Fruit fly (Drosophila melanogaster) whole organism, embryonic: ENCODE measurements around the gene CG8460.

Experiments used
- ATbp ChIP-seq: fragments of 200-800 bp; sonication (Bioruptor generic); optimal IDR thresholded peaks from 2 replicates; lab custom pipeline; 2017; ENCODE audit warnings: missing biosample characterization, mild to moderate bottlenecking, missing genetic modification characterization, missing genetic modification reagents
- B-H2 ChIP-seq: fragments of 200-800 bp; sonication (Bioruptor generic); optimal IDR thresholded peaks from 2 replicates; lab custom pipeline; 2018; ENCODE audit warnings: missing biosample characterization, mild to moderate bottlenecking, missing genetic modification characterization
- CG11695 ChIP-seq: fragments of 200-800 bp; sonication (Bioruptor generic); IDR thresholded peaks from 3 replicates; pipeline ENCODE4 v1.3.6; 2022; ENCODE audit warnings: missing biosample characterization, missing genetic modification characterization
- CG14860 ChIP-seq: fragments of 200-800 bp; sonication (Bioruptor generic); IDR thresholded peaks from 3 replicates; pipeline ENCODE4 v1.3.6; 2022; ENCODE audit warnings: missing biosample characterization, missing genetic modification characterization; ENCODE audit not compliant: partially characterized antibody
- CG15011 ChIP-seq: fragments of 200-800 bp; sonication (Bioruptor generic); optimal IDR thresholded peaks from 3 replicates; lab custom pipeline; 2018; ENCODE audit warnings: missing biosample characterization, mild to moderate bottlenecking, missing genetic modification characterization
- CG1603 ChIP-seq: fragments of 200-800 bp; sonication (Bioruptor generic); optimal IDR thresholded peaks from 2 replicates; lab custom pipeline; 2019; ENCODE audit warnings: missing biosample characterization, mild to moderate bottlenecking, missing genetic modification characterization, moderate library complexity
- CG17186 ChIP-seq: fragments of 200-800 bp; sonication (Bioruptor generic); optimal IDR thresholded peaks from 3 replicates; lab custom pipeline; 2017; ENCODE audit warnings: missing biosample characterization, missing genetic modification reagents, missing genetic modification characterization
- CG1832 ChIP-seq: fragments of 200-800 bp; sonication (Bioruptor generic); optimal IDR thresholded peaks from 2 replicates; lab custom pipeline; 2017; ENCODE audit warnings: missing biosample characterization, mild to moderate bottlenecking, missing genetic modification characterization, inconsistent platforms
- CG2199 ChIP-seq: fragments of 200-800 bp; sonication (Bioruptor generic); IDR thresholded peaks from 3 replicates; pipeline ENCODE4 v1.3.6; 2022; ENCODE audit warnings: missing biosample characterization, missing genetic modification characterization
- CG30403 ChIP-seq: fragments of 200-800 bp; sonication (Bioruptor generic); optimal IDR thresholded peaks from 3 replicates; lab custom pipeline; 2016; ENCODE audit warnings: missing biosample characterization, missing genetic modification characterization
- CG3065 ChIP-seq: fragments of 200-800 bp; sonication (Bioruptor generic); optimal IDR thresholded peaks from 2 replicates; lab custom pipeline; 2016; ENCODE audit warnings: missing biosample characterization, missing genetic modification characterization
- CG31365 ChIP-seq: fragments of 200-800 bp; sonication (Bioruptor generic); optimal IDR thresholded peaks from 2 replicates; lab custom pipeline; 2018; ENCODE audit warnings: missing biosample characterization, mild to moderate bottlenecking, missing genetic modification characterization
- CG4328 ChIP-seq: fragments of 200-800 bp; sonication (Bioruptor generic); optimal IDR thresholded peaks from 3 replicates; lab custom pipeline; 2017; ENCODE audit warnings: missing biosample characterization, missing genetic modification reagents, missing genetic modification characterization
- CG4854 ChIP-seq: fragments of 200-800 bp; sonication (Bioruptor generic); optimal IDR thresholded peaks from 2 replicates; lab custom pipeline; 2016; ENCODE audit warnings: missing biosample characterization, missing genetic modification characterization, inconsistent platforms
- CG6813 ChIP-seq: fragments of 200-800 bp; sonication (Bioruptor generic); optimal IDR thresholded peaks from 2 replicates; lab custom pipeline; 2017; ENCODE audit warnings: missing biosample characterization, missing genetic modification characterization, mild to moderate bottlenecking, moderate library complexity, missing genetic modification reagents
- Camta ChIP-seq: fragments of 200-800 bp; sonication (Bioruptor generic); optimal IDR thresholded peaks from 2 replicates; lab custom pipeline; 2016; ENCODE audit warnings: missing biosample characterization, missing genetic modification characterization
- Dip2 ChIP-seq: fragments of 200-800 bp; sonication (Bioruptor generic); IDR thresholded peaks from 2 replicates; pipeline ENCODE4 v1.3.6; 2022; ENCODE audit warnings: missing biosample characterization, missing genetic modification characterization
- Gsc ChIP-seq: fragments of 200-800 bp; sonication (Bioruptor generic); IDR thresholded peaks from 2 replicates; pipeline ENCODE4 v1.3.6; 2022; ENCODE audit warnings: missing biosample characterization, missing genetic modification characterization
- HLH4C ChIP-seq: fragments of 200-800 bp; sonication (Bioruptor generic); IDR thresholded peaks from 3 replicates; pipeline ENCODE4 v1.3.6; 2022; ENCODE audit warnings: missing biosample characterization, missing genetic modification characterization; ENCODE audit not compliant: partially characterized antibody
- HmgD ChIP-seq: fragments of 200-800 bp; sonication (Bioruptor generic); optimal IDR thresholded peaks from 3 replicates; lab custom pipeline; 2016; ENCODE audit warnings: missing biosample characterization, missing genetic modification characterization
- HmgZ ChIP-seq: fragments of 200-800 bp; sonication (Bioruptor generic); optimal IDR thresholded peaks from 2 replicates; lab custom pipeline; 2018; ENCODE audit warnings: missing biosample characterization, mild to moderate bottlenecking, missing genetic modification characterization
- Myb ChIP-seq: fragments of 200-800 bp; sonication (Bioruptor generic); optimal IDR thresholded peaks from 2 replicates; lab custom pipeline; 2016; ENCODE audit warnings: missing biosample characterization, missing genetic modification characterization
- NFAT ChIP-seq: fragments of 200-800 bp; sonication (Bioruptor generic); IDR thresholded peaks from 2 replicates; pipeline ENCODE4 v1.3.6; 2022; ENCODE audit warnings: missing biosample characterization, missing genetic modification characterization
- Sox100B ChIP-seq: fragments of 200-800 bp; sonication (Bioruptor generic); optimal IDR thresholded peaks from 3 replicates; lab custom pipeline; 2018; ENCODE audit warnings: missing biosample characterization, mild to moderate bottlenecking, missing genetic modification characterization
- al ChIP-seq: fragments of 200-800 bp; sonication (Bioruptor generic); IDR thresholded peaks from 2 replicates; pipeline ENCODE4 v1.3.6; 2022; ENCODE audit warnings: missing biosample characterization, missing genetic modification characterization
- btn ChIP-seq: fragments of 200-800 bp; sonication (Bioruptor generic); optimal IDR thresholded peaks from 2 replicates; lab custom pipeline; 2016; ENCODE audit warnings: missing biosample characterization, missing genetic modification characterization
- cas ChIP-seq: fragments of 200-800 bp; sonication (Bioruptor generic); IDR thresholded peaks from 2 replicates; pipeline ENCODE4 v1.3.6; 2022; ENCODE audit warnings: missing biosample characterization, missing genetic modification characterization
- crc ChIP-seq: fragments of 200-800 bp; sonication (Bioruptor generic); optimal IDR thresholded peaks from 2 replicates; lab custom pipeline; 2016; ENCODE audit warnings: missing biosample characterization, missing genetic modification characterization
- dmrt99B ChIP-seq: fragments of 200-800 bp; sonication (Bioruptor generic); optimal IDR thresholded peaks from 2 replicates; lab custom pipeline; 2018; ENCODE audit warnings: missing biosample characterization, mild to moderate bottlenecking, missing genetic modification characterization, moderate library complexity
- dpn ChIP-seq, 2 experiments: fragments of 200-800 bp; sonication (Bioruptor generic); optimal IDR thresholded peaks; 3 replicates each; lab custom pipeline; 2016; ENCODE audit warnings: missing biosample characterization in 2 of 2, missing genetic modification characterization in 2 of 2
- dysf ChIP-seq: fragments of 200-800 bp; sonication (Bioruptor generic); IDR thresholded peaks from 3 replicates; pipeline ENCODE4 v1.3.6; 2022; ENCODE audit warnings: missing biosample characterization, missing genetic modification characterization
- fd96Cb ChIP-seq: fragments of 200-800 bp; sonication (Bioruptor generic); optimal IDR thresholded peaks from 2 replicates; lab custom pipeline; 2018; ENCODE audit warnings: missing biosample characterization, mild to moderate bottlenecking, missing genetic modification characterization, moderate library complexity
- fu2 ChIP-seq: fragments of 200-800 bp; sonication (Bioruptor generic); optimal IDR thresholded peaks from 2 replicates; lab custom pipeline; 2016; ENCODE audit warnings: missing biosample characterization, missing genetic modification characterization
- gce ChIP-seq: fragments of 200-800 bp; sonication (Bioruptor generic); IDR thresholded peaks from 3 replicates; pipeline ENCODE4 v1.3.6; 2022; ENCODE audit warnings: missing biosample characterization, missing genetic modification characterization
- gro ChIP-seq: fragments of 200-800 bp; sonication (Bioruptor generic); optimal IDR thresholded peaks from 2 replicates; lab custom pipeline; 2016; ENCODE audit warnings: missing biosample characterization, missing genetic modification characterization
- kay ChIP-seq: fragments of 200-800 bp; sonication (Bioruptor generic); optimal IDR thresholded peaks from 2 replicates; lab custom pipeline; 2016; ENCODE audit warnings: missing biosample characterization, missing genetic modification characterization
- kni ChIP-seq: fragments of 200-800 bp; sonication (Bioruptor generic); optimal IDR thresholded peaks from 3 replicates; lab custom pipeline; 2017; ENCODE audit warnings: mild to moderate bottlenecking, missing biosample characterization, missing genetic modification reagents, missing genetic modification characterization
- maf-S ChIP-seq: fragments of 200-800 bp; sonication (Bioruptor generic); optimal IDR thresholded peaks from 2 replicates; lab custom pipeline; 2016; ENCODE audit warnings: missing biosample characterization, missing genetic modification characterization
- mam ChIP-seq: fragments of 200-800 bp; sonication (Bioruptor generic); optimal IDR thresholded peaks from 3 replicates; lab custom pipeline; 2016; ENCODE audit warnings: missing biosample characterization, missing genetic modification characterization
- nau ChIP-seq: fragments of 200-800 bp; sonication (Bioruptor generic); optimal IDR thresholded peaks from 3 replicates; lab custom pipeline; 2017; ENCODE audit warnings: missing biosample characterization, mild to moderate bottlenecking, missing genetic modification characterization, missing genetic modification reagents
- nmo ChIP-seq: fragments of 200-800 bp; sonication (Bioruptor generic); optimal IDR thresholded peaks from 2 replicates; lab custom pipeline; 2018; ENCODE audit warnings: missing biosample characterization, mild to moderate bottlenecking, missing genetic modification characterization, moderate library complexity
- pb ChIP-seq: fragments of 200-800 bp; sonication (Bioruptor generic); optimal IDR thresholded peaks from 3 replicates; lab custom pipeline; 2016; ENCODE audit warnings: missing biosample characterization, missing genetic modification characterization
- pho ChIP-seq: fragments of 200-800 bp; sonication (Bioruptor generic); optimal IDR thresholded peaks from 2 replicates; lab custom pipeline; 2016; ENCODE audit warnings: missing biosample characterization, missing genetic modification characterization
- phol ChIP-seq: fragments of 200-800 bp; sonication (Bioruptor generic); optimal IDR thresholded peaks from 3 replicates; lab custom pipeline; 2018; ENCODE audit warnings: missing biosample characterization, mild to moderate bottlenecking, missing genetic modification characterization, moderate library complexity
- sqz ChIP-seq: fragments of 200-800 bp; sonication (Bioruptor generic); optimal IDR thresholded peaks from 3 replicates; lab custom pipeline; 2018; ENCODE audit warnings: missing biosample characterization, mild to moderate bottlenecking, missing genetic modification characterization
- toy ChIP-seq: fragments of 200-800 bp; sonication (Bioruptor generic); IDR thresholded peaks from 2 replicates; pipeline ENCODE4 v1.3.6; 2022; ENCODE audit warnings: missing biosample characterization, missing genetic modification characterization
- trem ChIP-seq: fragments of 200-800 bp; optimal IDR thresholded peaks from 3 replicates; lab custom pipeline; 2019; ENCODE audit warnings: missing biosample characterization, mild to moderate bottlenecking, missing genetic modification characterization, moderate library complexity
- usp ChIP-seq: fragments of >200 bp; optimal IDR thresholded peaks from 2 replicates; lab custom pipeline; 2017; ENCODE audit warnings: missing biosample characterization, missing genetic modification characterization
- vnd ChIP-seq: fragments of 200-800 bp; sonication (Bioruptor generic); IDR thresholded peaks from 3 replicates; pipeline ENCODE4 v1.3.6; 2022; ENCODE audit warnings: missing biosample characterization, missing genetic modification characterization; ENCODE audit not compliant: partially characterized antibody
- vvl ChIP-seq: fragments of 200-800 bp; sonication (Bioruptor generic); IDR thresholded peaks from 2 replicates; pipeline ENCODE4 v1.3.6; 2022; ENCODE audit warnings: missing biosample characterization, missing genetic modification characterization
- zen2 ChIP-seq: fragments of 200-800 bp; sonication (Bioruptor generic); IDR thresholded peaks from 3 replicates; pipeline ENCODE4 v1.3.6; 2022; ENCODE audit warnings: missing biosample characterization, missing genetic modification characterization; ENCODE audit not compliant: partially characterized antibody
- zfh1 ChIP-seq: fragments of 200-800 bp; sonication (Bioruptor generic); IDR thresholded peaks from 3 replicates; pipeline ENCODE4 v1.3.6; 2022; ENCODE audit warnings: missing biosample characterization, missing genetic modification characterization

CG8460 gene

dm6 chr2L:8198757-8199156 lies 1.8 kb downstream of the CG8460 start, which contains the start of gene PGAP5 (continued):
- no peak for TF ChIP-seq kni
- no peak for TF ChIP-seq dmrt99B (tag; lab: Kevin White, UChicago)
- TF ChIP-seq dysf (GFP tag; lab: Robert Waterston, UW) = no peak
- peak; percentile 27 for TF ChIP-seq trem
- TF ChIP-seq fu2 (GFP tag; lab: Kevin White, UChicago) = peak; percentile 20
- no peak for TF ChIP-seq CG6813 (GFP tag; lab: Kevin White, UChicago)
- no peak for TF ChIP-seq Gsc (GFP tag; lab: Robert Waterston, UW)
- TF ChIP-seq CG17186 (GFP tag; lab: Kevin White, UChicago) = no peak
- no peak for TF ChIP-seq maf-S (GFP tag; lab: Kevin White, UChicago)
- no peak for TF ChIP-seq ATbp
- peak; percentile 85 for TF ChIP-seq CG14860 (GFP tag; lab: Robert Waterston, UW)
- TF ChIP-seq crc (GFP tag; lab: Kevin White, UChicago) = no peak
- peak; percentile 30 for TF ChIP-seq mam
- no peak for TF ChIP-seq kay
- TF ChIP-seq CG4854 (GFP tag; lab: Kevin White, UChicago) = peak; percentile 2
- no peak for TF ChIP-seq btn (GFP tag; lab: Kevin White, UChicago)
- TF ChIP-seq fd96Cb (tag; lab: Kevin White, UChicago) = no peak
- TF ChIP-seq Dip2 (GFP tag; lab: Robert Waterston, UW) = no peak
- TF ChIP-seq Camta (GFP tag; lab: Kevin White, UChicago) = no peak
- no peak for TF ChIP-seq usp
- peak; percentile 88 for TF ChIP-seq zen2 (GFP tag; lab: Robert Waterston, UW)
- no peak for TF ChIP-seq CG15011 (GFP tag; lab: Kevin White, UChicago)
- TF ChIP-seq sqz (GFP tag; lab: Kevin White, UChicago) = no peak
- no peak for TF ChIP-seq CG1603 (tag; lab: Kevin White, UChicago)
- no peak for TF ChIP-seq CG4328 (GFP tag; lab: Kevin White, UChicago)
- no peak for TF ChIP-seq CG31365 (tag; lab: Kevin White, UChicago)
- TF ChIP-seq phol (tag; lab: Kevin White, UChicago) = peak; percentile 20
- no peak for TF ChIP-seq cas (GFP tag; lab: Robert Waterston, UW)
- no peak for TF ChIP-seq CG2199
- TF ChIP-seq nmo (GFP tag; lab: Kevin White, UChicago) = peak; percentile 28
- no peak for TF ChIP-seq gce (GFP tag; lab: Robert Waterston, UW)
- TF ChIP-seq dpn (GFP tag; optimal IDR thresholded peaks at IDR 0.05; lab: Kevin White, UChicago) = no peak
- peak; percentile 49 for TF ChIP-seq gro
- no peak for TF ChIP-seq zfh1 (GFP tag; lab: Robert Waterston, UW)
- no peak for TF ChIP-seq pb (GFP tag; lab: Kevin White, UChicago)
- no peak for TF ChIP-seq CG11695 (GFP tag; lab: Robert Waterston, UW)
- peak; percentile 73 for TF ChIP-seq B-H2
- no peak for TF ChIP-seq CG1832 (GFP tag; lab: Kevin White, UChicago)
- TF ChIP-seq HLH4C = peak; percentile 85
- no peak; the same call in none of the 2 replicates for TF ChIP-seq vvl (GFP tag; lab: Robert Waterston, UW)
- peak; percentile 32 for TF ChIP-seq CG30403 (GFP tag; lab: Kevin White, UChicago)
- peak; percentile 56 for TF ChIP-seq Myb (GFP tag; lab: Kevin White, UChicago)
- no peak for TF ChIP-seq nau (GFP tag; lab: Kevin White, UChicago)
- TF ChIP-seq pho (GFP tag; lab: Kevin White, UChicago) = peak; percentile 24
- no peak for TF ChIP-seq NFAT (GFP tag; lab: Robert Waterston, UW)
- TF ChIP-seq CG3065 (GFP tag; lab: Kevin White, UChicago) = no peak
- no peak for TF ChIP-seq al (GFP tag; lab: Robert Waterston, UW)
- TF ChIP-seq Sox100B (GFP tag; lab: Kevin White, UChicago) = no peak
- TF ChIP-seq HmgD (GFP tag; lab: Kevin White, UChicago) = no peak
- TF ChIP-seq vnd (GFP tag; lab: Robert Waterston, UW) = peak; percentile 87
- TF ChIP-seq HmgZ = peak; percentile 54
- TF ChIP-seq toy (GFP tag; lab: Robert Waterston, UW) = no peak
